Fruit fly (Drosophila melanogaster) whole organism, embryonic: ENCODE results near the gene PH4alphaSG2.

ENCODE experiments used
- Antp ChIP-seq: fragments of 200-800 bp; sonication (Bioruptor generic); optimal IDR thresholded peaks from 3 replicates; lab custom pipeline; 2016; ENCODE audit warnings: missing biosample characterization, missing genetic modification characterization
- CG10147 ChIP-seq: fragments of 200-800 bp; sonication (Bioruptor generic); optimal IDR thresholded peaks from 2 replicates; lab custom pipeline; 2019; ENCODE audit warnings: missing biosample characterization, mild to moderate bottlenecking, missing genetic modification characterization, moderate library complexity
- CG13424 ChIP-seq: fragments of 200-800 bp; sonication (Bioruptor generic); optimal IDR thresholded peaks from 2 replicates; lab custom pipeline; 2019; ENCODE audit warnings: missing biosample characterization, mild to moderate bottlenecking, missing genetic modification characterization, moderate library complexity
- CG15011 ChIP-seq: fragments of 200-800 bp; sonication (Bioruptor generic); optimal IDR thresholded peaks from 3 replicates; lab custom pipeline; 2018; ENCODE audit warnings: missing biosample characterization, mild to moderate bottlenecking, missing genetic modification characterization
- CG15269 ChIP-seq: fragments of 200-800 bp; sonication (Bioruptor generic); optimal IDR thresholded peaks from 2 replicates; lab custom pipeline; 2018; ENCODE audit warnings: missing biosample characterization, mild to moderate bottlenecking, missing genetic modification characterization, moderate library complexity
- CG15696 ChIP-seq: fragments of 200-800 bp; sonication (Bioruptor generic); optimal IDR thresholded peaks from 2 replicates; lab custom pipeline; 2019; ENCODE audit warnings: missing biosample characterization, mild to moderate bottlenecking, missing genetic modification characterization, moderate library complexity
- CG17802 ChIP-seq: fragments of 200-800 bp; sonication (Bioruptor generic); optimal IDR thresholded peaks from 2 replicates; lab custom pipeline; 2018; ENCODE audit warnings: missing biosample characterization, mild to moderate bottlenecking, missing genetic modification characterization, moderate library complexity
- CG18011 ChIP-seq: fragments of 200-800 bp; sonication (Bioruptor generic); optimal IDR thresholded peaks from 2 replicates; lab custom pipeline; 2017; ENCODE audit warnings: missing biosample characterization, missing genetic modification characterization, mild to moderate bottlenecking, moderate library complexity, missing genotype
- CG18619 ChIP-seq: fragments of 200-800 bp; sonication (Bioruptor generic); optimal IDR thresholded peaks from 3 replicates; lab custom pipeline; 2017; ENCODE audit warnings: missing biosample characterization, mild to moderate bottlenecking, missing genetic modification characterization
- CG2875 ChIP-seq: fragments of 200-800 bp; sonication (Bioruptor generic); optimal IDR thresholded peaks from 2 replicates; lab custom pipeline; 2017; ENCODE audit warnings: missing biosample characterization, mild to moderate bottlenecking, missing genetic modification characterization, missing genetic modification reagents
- CG34224 ChIP-seq: fragments of 200-800 bp; sonication (Bioruptor generic); IDR thresholded peaks from 3 replicates; pipeline ENCODE4 v1.3.6; 2022; ENCODE audit warnings: missing biosample characterization, missing genetic modification characterization; ENCODE audit not compliant: partially characterized antibody
- CG42726 ChIP-seq: fragments of 200-800 bp; sonication (Bioruptor generic); IDR thresholded peaks from 2 replicates; pipeline ENCODE4 v1.3.6; 2022; ENCODE audit warnings: missing biosample characterization, missing genetic modification characterization; ENCODE audit not compliant: partially characterized antibody
- CG4282 ChIP-seq: fragments of 200-800 bp; sonication (Bioruptor generic); optimal IDR thresholded peaks from 2 replicates; lab custom pipeline; 2016; ENCODE audit warnings: missing biosample characterization, missing genetic modification characterization
- CG8765 ChIP-seq: fragments of 200-800 bp; sonication (Bioruptor generic); IDR thresholded peaks from 2 replicates; pipeline ENCODE4 v1.3.6; 2022; ENCODE audit warnings: missing biosample characterization, missing genetic modification characterization
- CG9797 ChIP-seq: fragments of 200-800 bp; sonication (Bioruptor generic); optimal IDR thresholded peaks from 3 replicates; lab custom pipeline; 2018; ENCODE audit warnings: missing biosample characterization, mild to moderate bottlenecking, missing genetic modification characterization
- Chrac-16 ChIP-seq: fragments of 200-800 bp; sonication (Bioruptor generic); optimal IDR thresholded peaks from 3 replicates; lab custom pipeline; 2016; ENCODE audit warnings: missing biosample characterization, missing genetic modification characterization
- Dad ChIP-seq: fragments of 200-800 bp; sonication (Bioruptor generic); optimal IDR thresholded peaks from 3 replicates; lab custom pipeline; 2016; ENCODE audit warnings: missing biosample characterization, missing genetic modification characterization
- Deaf1 ChIP-seq: fragments of 200-800 bp; optimal IDR thresholded peaks from 3 replicates; lab custom pipeline; 2019; ENCODE audit warnings: missing biosample characterization, mild to moderate bottlenecking, missing genetic modification characterization, moderate library complexity
- Dp ChIP-seq: fragments of 200-800 bp; sonication (Bioruptor generic); optimal IDR thresholded peaks from 2 replicates; lab custom pipeline; 2018; ENCODE audit warnings: missing biosample characterization, mild to moderate bottlenecking, missing genetic modification characterization, moderate library complexity
- ERR ChIP-seq: fragments of 200-800 bp; sonication (Bioruptor generic); optimal IDR thresholded peaks from 2 replicates; lab custom pipeline; 2016; ENCODE audit warnings: missing biosample characterization, missing genetic modification characterization
- HLH4C ChIP-seq: fragments of 200-800 bp; sonication (Bioruptor generic); IDR thresholded peaks from 3 replicates; pipeline ENCODE4 v1.3.6; 2022; ENCODE audit warnings: missing biosample characterization, missing genetic modification characterization; ENCODE audit not compliant: partially characterized antibody
- Hey ChIP-seq: fragments of 200-800 bp; sonication (Bioruptor generic); optimal IDR thresholded peaks from 3 replicates; lab custom pipeline; 2018; ENCODE audit warnings: missing biosample characterization, mild to moderate bottlenecking, missing genetic modification characterization
- MTF-1 ChIP-seq: fragments of 200-800 bp; sonication (Bioruptor generic); optimal IDR thresholded peaks from 2 replicates; lab custom pipeline; 2018; ENCODE audit warnings: missing biosample characterization, mild to moderate bottlenecking, missing genetic modification characterization, borderline replicate concordance
- Max ChIP-seq: fragments of 200-800 bp; sonication (Bioruptor generic); optimal IDR thresholded peaks from 2 replicates; lab custom pipeline; 2016; ENCODE audit warnings: missing biosample characterization, mild to moderate bottlenecking, missing genetic modification characterization
- Rfx ChIP-seq: fragments of 200-800 bp; sonication (Bioruptor generic); IDR thresholded peaks from 2 replicates; pipeline ENCODE4 v1.3.6; 2022; ENCODE audit warnings: missing biosample characterization, missing genetic modification characterization
- Trl ChIP-seq, 3 experiments: fragments of >200 bp in 2 of 3; fragments of 200-800 bp in 1 of 3; sonication (Bioruptor generic) in 1 of 3; optimal IDR thresholded peaks; 2 replicates in 1 of 3; 3 replicates in 2 of 3; lab custom pipeline; 2016 to 2017; ENCODE audit warnings: missing biosample characterization in 1 of 3, missing genetic modification characterization in 1 of 3
- Usf ChIP-seq: fragments of 200-800 bp; sonication (Bioruptor generic); optimal IDR thresholded peaks from 2 replicates; lab custom pipeline; 2017; ENCODE audit warnings: missing genotype, missing biosample characterization, missing genetic modification characterization
- aop ChIP-seq: fragments of 200-800 bp; sonication (Bioruptor generic); IDR thresholded peaks from 2 replicates; pipeline ENCODE4 v1.3.6; 2022; ENCODE audit warnings: missing biosample characterization, missing genetic modification characterization
- cad ChIP-seq: fragments of >200 bp; optimal IDR thresholded peaks from 2 replicates; lab custom pipeline; 2017; ENCODE audit warnings: missing biosample characterization, missing genetic modification characterization
- cas ChIP-seq: fragments of 200-800 bp; sonication (Bioruptor generic); IDR thresholded peaks from 2 replicates; pipeline ENCODE4 v1.3.6; 2022; ENCODE audit warnings: missing biosample characterization, missing genetic modification characterization
- cato ChIP-seq: fragments of 200-800 bp; sonication (Bioruptor generic); optimal IDR thresholded peaks from 2 replicates; lab custom pipeline; 2016; ENCODE audit warnings: missing biosample characterization, missing genetic modification characterization, borderline replicate concordance
- grn ChIP-seq: fragments of 200-800 bp; sonication (Bioruptor generic); optimal IDR thresholded peaks from 3 replicates; lab custom pipeline; 2017; ENCODE audit warnings: missing biosample characterization, missing genetic modification characterization
- hth ChIP-seq: fragments of >200 bp; optimal IDR thresholded peaks from 2 replicates; lab custom pipeline; 2017; ENCODE audit warnings: inconsistent platforms
- mld ChIP-seq: fragments of 200-800 bp; sonication (Bioruptor generic); IDR thresholded peaks from 3 replicates; pipeline ENCODE4 v1.3.6; 2022; ENCODE audit warnings: missing biosample characterization, missing genetic modification characterization; ENCODE audit not compliant: partially characterized antibody
- org-1 ChIP-seq: fragments of 200-800 bp; sonication (Bioruptor generic); optimal IDR thresholded peaks from 2 replicates; lab custom pipeline; 2017; ENCODE audit warnings: missing biosample characterization, missing genetic modification characterization
- pan ChIP-seq, 4 experiments: fragments of >200 bp in 3 of 4; fragments of 200-800 bp in 1 of 4; sonication (Bioruptor generic) in 1 of 4; optimal IDR thresholded peaks in 3 of 4; IDR thresholded peaks in 1 of 4; 2 replicates each; pipeline versions ENCODE4 v1.3.6 to Lab custom; 2017 to 2022; ENCODE audit warnings: missing biosample characterization in 2 of 4, missing genetic modification characterization in 2 of 4, mixed read lengths in 1 of 4
- sens-2 ChIP-seq: fragments of 200-800 bp; sonication (Bioruptor generic); IDR thresholded peaks from 2 replicates; pipeline ENCODE4 v1.3.6; 2022; ENCODE audit warnings: missing biosample characterization, missing genetic modification characterization
- so ChIP-seq: fragments of 200-800 bp; sonication (Bioruptor generic); IDR thresholded peaks from 3 replicates; pipeline ENCODE4 v1.3.6; 2022; ENCODE audit warnings: missing biosample characterization, missing genetic modification characterization
- sqz ChIP-seq: fragments of 200-800 bp; sonication (Bioruptor generic); optimal IDR thresholded peaks from 3 replicates; lab custom pipeline; 2018; ENCODE audit warnings: missing biosample characterization, mild to moderate bottlenecking, missing genetic modification characterization
- stwl ChIP-seq: fragments of 200-800 bp; sonication (Bioruptor generic); optimal IDR thresholded peaks from 3 replicates; lab custom pipeline; 2018; ENCODE audit warnings: missing biosample characterization, mild to moderate bottlenecking, missing genetic modification characterization, moderate library complexity
- trh ChIP-seq: fragments of 200-800 bp; sonication (Bioruptor generic); optimal IDR thresholded peaks from 2 replicates; lab custom pipeline; 2016; ENCODE audit warnings: missing biosample characterization, missing genetic modification characterization
- unpg ChIP-seq: fragments of 200-800 bp; sonication (Bioruptor generic); optimal IDR thresholded peaks from 3 replicates; lab custom pipeline; 2018; ENCODE audit warnings: missing biosample characterization, mild to moderate bottlenecking, missing genetic modification characterization, moderate library complexity
- vfl ChIP-seq: fragments of 200-800 bp; sonication (Bioruptor generic); optimal IDR thresholded peaks from 2 replicates; lab custom pipeline; 2016; ENCODE audit warnings: missing biosample characterization, missing genetic modification characterization
- zen2 ChIP-seq: fragments of 200-800 bp; sonication (Bioruptor generic); IDR thresholded peaks from 3 replicates; pipeline ENCODE4 v1.3.6; 2022; ENCODE audit warnings: missing biosample characterization, missing genetic modification characterization; ENCODE audit not compliant: partially characterized antibody

The PH4alphaSG2 gene

dm6 chr3R:30450224-30450623 lies 39.6 kb upstream of the PH4alphaSG2 start (continued):
- TF ChIP-seq pan (optimal IDR thresholded peaks at IDR 0.05; lab: Kevin White, UChicago), result no peak
- peak in 1 of 2 experiments; percentile 86 for TF ChIP-seq pan (GFP tag; optimal IDR thresholded peaks at IDR 0.05 in 1 of 2, IDR thresholded peaks at IDR 0.05 in 1 of 2)
- TF ChIP-seq CG10147 (GFP tag; lab: Kevin White, UChicago), result peak; percentile 18
- peak; percentile 45 for TF ChIP-seq CG15696
- no peak for TF ChIP-seq hth (lab: Kevin White, UChicago)
- TF ChIP-seq org-1 (GFP tag; lab: Kevin White, UChicago), result peak; percentile 65
- TF ChIP-seq grn, result no peak
- peak; percentile 85 to 95 for TF ChIP-seq Trl (optimal IDR thresholded peaks at IDR 0.05; lab: Kevin White, UChicago)
- TF ChIP-seq Trl (GFP tag; optimal IDR thresholded peaks at IDR 0.05; lab: Kevin White, UChicago), result peak; percentile 82
- TF ChIP-seq zen2 (GFP tag; lab: Robert Waterston, UW), result no peak
- peak; percentile 58 for TF ChIP-seq sqz (GFP tag; lab: Kevin White, UChicago)
- TF ChIP-seq aop, result no peak
- TF ChIP-seq Hey (tag; lab: Kevin White, UChicago), result peak; percentile 68
- TF ChIP-seq CG34224, result peak; percentile 52; the same call in 1 of the 3 replicates
- TF ChIP-seq mld (GFP tag; lab: Robert Waterston, UW), result no peak
- TF ChIP-seq CG9797 (GFP tag; lab: Kevin White, UChicago), result no peak
- TF ChIP-seq CG15269 (tag; lab: Kevin White, UChicago), result peak; percentile 14
- TF ChIP-seq so (GFP tag; lab: Robert Waterston, UW), result peak; percentile 56; the same call in 2 of the 3 replicates
- no peak for TF ChIP-seq HLH4C (GFP tag; lab: Robert Waterston, UW)
- TF ChIP-seq CG8765 (GFP tag; lab: Robert Waterston, UW), result no peak
- TF ChIP-seq Dad (GFP tag; lab: Kevin White, UChicago), result peak; percentile 54
- no peak for TF ChIP-seq stwl (tag; lab: Kevin White, UChicago)
- TF ChIP-seq CG13424 (tag; lab: Kevin White, UChicago), result no peak
- peak; percentile 74 for TF ChIP-seq trh (GFP tag; lab: Kevin White, UChicago)
- peak; percentile 73 for TF ChIP-seq CG15011 (GFP tag; lab: Kevin White, UChicago)
- no peak for TF ChIP-seq cad (GFP tag; lab: Kevin White, UChicago)
- peak; percentile 49 for TF ChIP-seq vfl (GFP tag; lab: Kevin White, UChicago)
- TF ChIP-seq Max, result peak; percentile 72
- TF ChIP-seq Antp (GFP tag; lab: Kevin White, UChicago), result peak; percentile 72
- TF ChIP-seq unpg (GFP tag; lab: Kevin White, UChicago), result peak; percentile 70
- TF ChIP-seq CG4282, result peak; percentile 5
- TF ChIP-seq CG2875, result peak; percentile 89
- peak; percentile 65 for TF ChIP-seq CG18011 (GFP tag; lab: Kevin White, UChicago)
- no peak for TF ChIP-seq sens-2 (GFP tag; lab: Robert Waterston, UW)
- no peak for TF ChIP-seq CG42726
- TF ChIP-seq ERR, result peak; percentile 71
- peak; percentile 68; the same call in 1 of the 2 replicates for TF ChIP-seq cas (GFP tag; lab: Robert Waterston, UW)
- peak; percentile 67 for TF ChIP-seq Deaf1 (tag; lab: Kevin White, UChicago)
- TF ChIP-seq CG18619, result peak; percentile 70
- TF ChIP-seq MTF-1 (GFP tag; lab: Kevin White, UChicago), result peak; percentile 90
- TF ChIP-seq Rfx, result peak; percentile 80; the same call in 1 of the 2 replicates
- no peak for TF ChIP-seq Dp (GFP tag; lab: Kevin White, UChicago)
- TF ChIP-seq Chrac-16 (GFP tag; lab: Kevin White, UChicago), result no peak
- TF ChIP-seq CG17802, result no peak
- TF ChIP-seq Usf (GFP tag; lab: Kevin White, UChicago), result no peak
- TF ChIP-seq cato, result peak; percentile 63
